Fruit fly (Drosophila melanogaster): ENCODE results near the gene CkIIbeta.
A peak's percentile ranks its signal among the peaks of the same experiment; 100 is the strongest.

DNA sequence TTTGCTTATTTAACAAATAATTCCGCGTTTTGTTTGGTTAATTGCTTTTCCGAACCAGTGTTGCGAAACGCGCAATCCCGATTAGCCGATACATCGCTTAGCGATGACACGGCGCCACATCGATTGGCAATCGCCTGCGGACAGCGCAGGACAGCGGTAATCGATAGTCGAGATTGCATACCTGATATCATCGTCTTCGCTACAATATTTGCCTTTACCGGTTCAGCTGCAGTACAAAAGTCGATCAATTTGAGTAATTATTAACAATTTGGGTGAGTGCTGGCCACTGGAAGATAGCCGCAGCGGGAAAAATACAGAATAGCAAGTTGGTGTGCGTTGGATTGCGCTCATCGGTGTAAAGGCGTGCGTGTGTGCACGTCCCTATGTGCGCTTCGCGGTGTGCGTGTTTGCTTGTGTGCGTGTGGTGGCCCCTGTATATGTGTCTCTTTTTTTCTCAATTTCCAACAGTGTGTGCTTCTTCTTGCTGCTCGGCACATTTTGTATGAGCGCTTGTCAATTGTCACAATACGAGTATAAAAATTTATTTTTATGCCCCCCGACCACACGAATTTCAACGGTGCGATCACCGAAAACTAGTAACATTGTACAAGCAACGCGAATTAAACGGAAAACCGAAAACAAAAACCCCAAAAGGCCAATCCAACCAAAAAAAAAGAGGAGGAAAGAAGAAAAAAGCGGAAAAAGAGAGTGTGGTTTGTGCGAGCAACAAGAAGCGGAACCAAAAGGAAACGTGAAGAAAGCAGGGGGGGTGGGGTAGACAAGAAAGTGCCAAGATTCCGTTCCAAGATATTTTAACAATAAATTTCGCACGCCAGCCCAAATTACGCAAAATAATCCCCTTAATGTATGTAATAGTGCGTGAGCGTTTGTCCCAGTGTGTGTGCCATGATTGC lies at the start of gene CkIIbeta:
- peak in 1 of 2 experiments; percentile 19 for TF ChIP-seq CTCF (optimal IDR thresholded peaks at IDR 0.05)
- no peak for TF ChIP-seq CG8478 (optimal IDR thresholded peaks at IDR 0.05)
